Fruit fly (Drosophila melanogaster) whole organism, embryonic: ENCODE results near the gene Gdi.

Source experiments
- Abd-B ChIP-seq: fragments of 200-800 bp; sonication (Bioruptor generic); optimal IDR thresholded peaks from 2 replicates; lab custom pipeline; 2018; ENCODE audit warnings: missing biosample characterization, mild to moderate bottlenecking, missing genetic modification characterization, moderate library complexity
- B-H2 ChIP-seq: fragments of 200-800 bp; sonication (Bioruptor generic); optimal IDR thresholded peaks from 2 replicates; lab custom pipeline; 2018; ENCODE audit warnings: missing biosample characterization, mild to moderate bottlenecking, missing genetic modification characterization
- CG1024 ChIP-seq: fragments of 200-800 bp; sonication (Bioruptor generic); IDR thresholded peaks from 2 replicates; pipeline ENCODE4 v1.3.6; 2022; ENCODE audit warnings: missing biosample characterization, missing genetic modification characterization
- CG11695 ChIP-seq: fragments of 200-800 bp; sonication (Bioruptor generic); IDR thresholded peaks from 3 replicates; pipeline ENCODE4 v1.3.6; 2022; ENCODE audit warnings: missing biosample characterization, missing genetic modification characterization
- CG12659 ChIP-seq: fragments of 200-800 bp; sonication (Bioruptor generic); optimal IDR thresholded peaks from 3 replicates; lab custom pipeline; 2017; ENCODE audit warnings: mild to moderate bottlenecking, missing biosample characterization, missing genetic modification reagents, missing genetic modification characterization
- CG13123 ChIP-seq: fragments of 200-800 bp; sonication (Bioruptor generic); optimal IDR thresholded peaks from 2 replicates; lab custom pipeline; 2016; ENCODE audit warnings: missing biosample characterization, missing genetic modification characterization
- CG13894 ChIP-seq: fragments of 200-800 bp; sonication (Bioruptor generic); optimal IDR thresholded peaks from 3 replicates; lab custom pipeline; 2018; ENCODE audit warnings: missing biosample characterization, mild to moderate bottlenecking, missing genetic modification characterization, moderate library complexity
- CG14014 ChIP-seq: fragments of 200-800 bp; sonication (Bioruptor generic); IDR thresholded peaks from 2 replicates; pipeline ENCODE4 v1.3.6; 2022; ENCODE audit warnings: missing biosample characterization, missing genetic modification characterization
- CG14441 ChIP-seq: fragments of 200-800 bp; sonication (Bioruptor generic); IDR thresholded peaks from 2 replicates; pipeline ENCODE4 v1.3.6; 2022; ENCODE audit warnings: missing biosample characterization, missing genetic modification characterization
- CG18764 ChIP-seq: fragments of 200-800 bp; sonication (Bioruptor generic); optimal IDR thresholded peaks from 3 replicates; lab custom pipeline; 2016; ENCODE audit warnings: missing biosample characterization, missing genetic modification characterization
- CG2129 ChIP-seq: fragments of 200-800 bp; sonication (Bioruptor generic); IDR thresholded peaks from 2 replicates; pipeline ENCODE4 v1.3.6; 2022; ENCODE audit warnings: missing biosample characterization, missing genetic modification characterization; ENCODE audit not compliant: partially characterized antibody
- CG31388 ChIP-seq: fragments of 200-800 bp; sonication (Bioruptor generic); optimal IDR thresholded peaks from 2 replicates; lab custom pipeline; 2016; ENCODE audit warnings: missing biosample characterization, missing genetic modification characterization
- CG34422 ChIP-seq: fragments of 200-800 bp; sonication (Bioruptor generic); IDR thresholded peaks from 3 replicates; pipeline ENCODE4 v1.3.6; 2022; ENCODE audit warnings: missing biosample characterization, missing genetic modification characterization
- CG4707 ChIP-seq: fragments of 200-800 bp; sonication (Bioruptor generic); optimal IDR thresholded peaks from 2 replicates; lab custom pipeline; 2018; ENCODE audit warnings: missing biosample characterization, mild to moderate bottlenecking, missing genetic modification characterization, moderate library complexity
- CG6689 ChIP-seq: fragments of 200-800 bp; sonication (Bioruptor generic); IDR thresholded peaks from 2 replicates; pipeline ENCODE4 v1.3.6; 2022; ENCODE audit warnings: missing biosample characterization, missing genetic modification characterization
- CG7271 ChIP-seq: fragments of 200-800 bp; sonication (Bioruptor generic); optimal IDR thresholded peaks from 2 replicates; lab custom pipeline; 2018; ENCODE audit warnings: missing biosample characterization, mild to moderate bottlenecking, missing genetic modification characterization, moderate library complexity
- CG8089 ChIP-seq: fragments of 200-800 bp; sonication (Bioruptor generic); optimal IDR thresholded peaks from 3 replicates; lab custom pipeline; 2016; ENCODE audit warnings: missing biosample characterization, missing genetic modification characterization
- CG8388 ChIP-seq: fragments of 200-800 bp; sonication (Bioruptor generic); optimal IDR thresholded peaks from 2 replicates; lab custom pipeline; 2019; ENCODE audit warnings: missing biosample characterization, mild to moderate bottlenecking, missing genetic modification characterization, moderate library complexity
- CG9932 ChIP-seq: fragments of 200-800 bp; sonication (Bioruptor generic); IDR thresholded peaks from 2 replicates; pipeline ENCODE4 v1.3.6; 2022; ENCODE audit warnings: missing biosample characterization, missing genetic modification characterization
- CoRest ChIP-seq: fragments of 200-800 bp; sonication (Bioruptor generic); optimal IDR thresholded peaks from 3 replicates; lab custom pipeline; 2018; ENCODE audit warnings: missing biosample characterization, mild to moderate bottlenecking, missing genetic modification characterization, moderate library complexity
- D ChIP-seq, 2 experiments: fragments of 200-800 bp in 1 of 2; fragments of >200 bp in 1 of 2; sonication (Bioruptor generic) in 1 of 2; optimal IDR thresholded peaks; 2 replicates in 1 of 2; 3 replicates in 1 of 2; lab custom pipeline; 2017; ENCODE audit warnings: mild to moderate bottlenecking in 1 of 2, missing biosample characterization in 1 of 2, missing genetic modification characterization in 1 of 2, missing genetic modification reagents in 1 of 2
- D19A ChIP-seq: fragments of 200-800 bp; optimal IDR thresholded peaks from 3 replicates; lab custom pipeline; 2019; ENCODE audit warnings: missing biosample characterization, mild to moderate bottlenecking, missing genetic modification characterization, moderate library complexity
- Dip3 ChIP-seq: fragments of 200-800 bp; sonication (Bioruptor generic); optimal IDR thresholded peaks from 3 replicates; lab custom pipeline; 2016; ENCODE audit warnings: missing biosample characterization, missing genetic modification characterization
- Fer1 ChIP-seq: fragments of 200-800 bp; sonication (Bioruptor generic); optimal IDR thresholded peaks from 2 replicates; lab custom pipeline; 2017; ENCODE audit warnings: missing biosample characterization, mild to moderate bottlenecking, missing genetic modification characterization
- Gsc ChIP-seq: fragments of 200-800 bp; sonication (Bioruptor generic); IDR thresholded peaks from 2 replicates; pipeline ENCODE4 v1.3.6; 2022; ENCODE audit warnings: missing biosample characterization, missing genetic modification characterization
- H2.0 ChIP-seq: fragments of 200-800 bp; sonication (Bioruptor generic); IDR thresholded peaks from 2 replicates; pipeline ENCODE4 v1.3.6; 2022; ENCODE audit warnings: missing biosample characterization, missing genetic modification characterization
- HmgD ChIP-seq: fragments of 200-800 bp; sonication (Bioruptor generic); optimal IDR thresholded peaks from 3 replicates; lab custom pipeline; 2016; ENCODE audit warnings: missing biosample characterization, missing genetic modification characterization
- Sox102F ChIP-seq: fragments of 200-800 bp; sonication (Bioruptor generic); optimal IDR thresholded peaks from 2 replicates; lab custom pipeline; 2018; ENCODE audit warnings: missing biosample characterization, mild to moderate bottlenecking, missing genetic modification characterization, moderate library complexity
- Xbp1 ChIP-seq: fragments of 200-800 bp; sonication (Bioruptor generic); optimal IDR thresholded peaks from 3 replicates; lab custom pipeline; 2016; ENCODE audit warnings: missing biosample characterization, mild to moderate bottlenecking, missing genetic modification characterization
- YL-1 ChIP-seq: fragments of 200-800 bp; sonication (Bioruptor generic); optimal IDR thresholded peaks from 3 replicates; lab custom pipeline; 2017; ENCODE audit warnings: missing biosample characterization, mild to moderate bottlenecking, missing genetic modification characterization
- abd-A ChIP-seq: fragments of 200-800 bp; sonication (Bioruptor generic); optimal IDR thresholded peaks from 3 replicates; lab custom pipeline; 2019; ENCODE audit warnings: missing biosample characterization, mild to moderate bottlenecking, missing genetic modification characterization, moderate library complexity
- ac ChIP-seq: fragments of 200-800 bp; sonication (Bioruptor generic); optimal IDR thresholded peaks from 3 replicates; lab custom pipeline; 2017; ENCODE audit warnings: missing biosample characterization, mild to moderate bottlenecking, missing genetic modification characterization
- amos ChIP-seq: fragments of 200-800 bp; sonication (Bioruptor generic); IDR thresholded peaks from 2 replicates; pipeline ENCODE4 v1.3.6; 2022; ENCODE audit warnings: missing biosample characterization, missing genetic modification characterization; ENCODE audit not compliant: partially characterized antibody
- bbx ChIP-seq: fragments of 200-800 bp; sonication (Bioruptor generic); IDR thresholded peaks from 2 replicates; pipeline ENCODE4 v1.3.6; 2022; ENCODE audit warnings: missing biosample characterization, missing genetic modification characterization; ENCODE audit not compliant: partially characterized antibody
- br ChIP-seq: fragments of >200 bp; optimal IDR thresholded peaks from 2 replicates; lab custom pipeline; 2017
- ci ChIP-seq: fragments of 200-800 bp; sonication (Bioruptor generic); IDR thresholded peaks from 3 replicates; pipeline ENCODE4 v1.3.6; 2022; ENCODE audit warnings: missing biosample characterization, missing genetic modification characterization
- cwo ChIP-seq: fragments of 200-800 bp; sonication (Bioruptor generic); optimal IDR thresholded peaks from 3 replicates; lab custom pipeline; 2017; ENCODE audit warnings: missing biosample characterization, missing genetic modification characterization, mild to moderate bottlenecking, moderate library complexity, missing genetic modification reagents
- gsb ChIP-seq: fragments of 200-800 bp; sonication (Bioruptor generic); IDR thresholded peaks from 2 replicates; pipeline ENCODE4 v1.3.6; 2022; ENCODE audit warnings: missing biosample characterization, missing genetic modification characterization
- jigr1 ChIP-seq: fragments of 200-800 bp; sonication (Bioruptor generic); IDR thresholded peaks from 3 replicates; pipeline ENCODE4 v1.3.6; 2022; ENCODE audit warnings: missing biosample characterization, missing genetic modification characterization
- nerfin-2 ChIP-seq: fragments of 200-800 bp; sonication (Bioruptor generic); IDR thresholded peaks from 2 replicates; pipeline ENCODE4 v1.3.6; 2022; ENCODE audit warnings: missing biosample characterization, missing genetic modification characterization; ENCODE audit not compliant: partially characterized antibody
- psq ChIP-seq: fragments of 200-800 bp; sonication (Bioruptor generic); optimal IDR thresholded peaks from 2 replicates; lab custom pipeline; 2017; ENCODE audit warnings: missing biosample characterization, missing genetic modification characterization
- repo ChIP-seq: fragments of 200-800 bp; sonication (Bioruptor generic); optimal IDR thresholded peaks from 2 replicates; lab custom pipeline; 2016; ENCODE audit warnings: missing biosample characterization, missing genetic modification characterization
- run ChIP-seq: fragments of 200-800 bp; sonication (Bioruptor generic); optimal IDR thresholded peaks from 3 replicates; lab custom pipeline; 2018; ENCODE audit warnings: missing biosample characterization, mild to moderate bottlenecking, missing genetic modification characterization
- sqz ChIP-seq: fragments of 200-800 bp; sonication (Bioruptor generic); optimal IDR thresholded peaks from 3 replicates; lab custom pipeline; 2018; ENCODE audit warnings: missing biosample characterization, mild to moderate bottlenecking, missing genetic modification characterization
- tgo ChIP-seq: fragments of 200-800 bp; sonication (Bioruptor generic); IDR thresholded peaks from 3 replicates; pipeline ENCODE4 v1.3.6; 2022; ENCODE audit warnings: missing biosample characterization, missing genetic modification characterization
- vnd ChIP-seq: fragments of 200-800 bp; sonication (Bioruptor generic); IDR thresholded peaks from 3 replicates; pipeline ENCODE4 v1.3.6; 2022; ENCODE audit warnings: missing biosample characterization, missing genetic modification characterization; ENCODE audit not compliant: partially characterized antibody
- wdn ChIP-seq: fragments of 200-800 bp; sonication (Bioruptor generic); IDR thresholded peaks from 2 replicates; pipeline ENCODE4 v1.3.6; 2022; ENCODE audit warnings: missing biosample characterization, missing genetic modification characterization
- z ChIP-seq: fragments of 200-800 bp; sonication (Bioruptor generic); IDR thresholded peaks from 3 replicates; pipeline ENCODE4 v1.3.6; 2022; ENCODE audit warnings: missing biosample characterization, missing genetic modification characterization

Gdi gene

DNA sequence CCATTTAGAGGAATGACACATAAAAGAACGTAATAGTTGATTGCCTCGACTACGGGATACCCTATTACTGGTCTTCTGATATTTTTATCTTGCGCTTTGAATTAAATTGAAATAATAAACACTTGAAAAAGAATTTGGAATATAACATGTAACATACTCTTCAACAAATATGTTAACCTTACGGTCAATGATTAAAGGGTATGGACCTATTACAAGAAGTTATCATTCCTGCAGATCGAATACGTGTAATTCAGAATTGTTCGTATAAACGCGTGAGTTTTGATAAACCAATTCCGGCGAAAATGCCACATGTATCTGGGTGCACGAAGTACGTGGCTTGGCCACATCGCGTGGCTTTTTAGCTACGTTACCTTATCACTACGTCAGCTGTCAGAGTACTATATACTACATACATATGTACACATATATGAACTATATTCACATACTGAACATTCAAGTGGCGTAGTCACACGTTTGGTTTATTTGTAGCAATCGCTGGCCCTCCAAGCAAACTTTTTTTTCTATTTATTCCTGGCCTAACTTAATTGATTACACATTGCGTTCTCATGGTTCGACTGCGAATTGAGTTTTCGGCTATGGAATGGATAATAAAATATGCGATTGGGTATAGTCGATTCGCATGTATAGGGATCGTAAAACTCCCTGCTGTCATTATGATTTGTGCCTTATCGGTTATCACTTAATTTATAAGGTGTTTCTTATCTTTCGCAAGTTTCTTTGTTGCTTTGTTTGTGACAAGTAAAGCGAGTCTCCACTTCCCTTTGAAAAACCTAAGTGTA lies 3.7 kb upstream of the Gdi start (continued):
- peak; percentile 51 for TF ChIP-seq Xbp1 (GFP tag; lab: Kevin White, UChicago)
- TF ChIP-seq CG1024 (GFP tag; lab: Robert Waterston, UW): peak; percentile 32; the same call in 1 of the 2 replicates
- no peak for TF ChIP-seq psq (GFP tag; lab: Kevin White, UChicago)
- TF ChIP-seq CoRest (tag; lab: Kevin White, UChicago): peak; percentile 52
- peak; percentile 62; the same call in 1 of the 3 replicates for TF ChIP-seq CG34422 (GFP tag; lab: Robert Waterston, UW)
- peak; percentile 54 for TF ChIP-seq Abd-B
- TF ChIP-seq Dip3: peak; percentile 72
- TF ChIP-seq vnd (GFP tag; lab: Robert Waterston, UW): peak; percentile 45; the same call in 1 of the 3 replicates
- peak; percentile 75 for TF ChIP-seq tgo (GFP tag; lab: Robert Waterston, UW)
- no peak for TF ChIP-seq amos (GFP tag; lab: Robert Waterston, UW)
- TF ChIP-seq ac (GFP tag; lab: Kevin White, UChicago): no peak
- TF ChIP-seq CG18764 (GFP tag; lab: Kevin White, UChicago): peak; percentile 27
- TF ChIP-seq nerfin-2: no peak
- TF ChIP-seq D (optimal IDR thresholded peaks at IDR 0.05; lab: Kevin White, UChicago): no peak
- TF ChIP-seq D (GFP tag; optimal IDR thresholded peaks at IDR 0.05; lab: Kevin White, UChicago): peak; percentile 51
- no peak for TF ChIP-seq CG7271 (tag; lab: Kevin White, UChicago)
- peak; percentile 33; the same call in 1 of the 2 replicates for TF ChIP-seq CG9932 (GFP tag; lab: Robert Waterston, UW)
- no peak for TF ChIP-seq CG13123 (GFP tag; lab: Kevin White, UChicago)
- TF ChIP-seq bbx (GFP tag; lab: Robert Waterston, UW): no peak
- no peak for TF ChIP-seq CG4707 (GFP tag; lab: Kevin White, UChicago)
- TF ChIP-seq CG8089 (GFP tag; lab: Kevin White, UChicago): no peak
- TF ChIP-seq sqz (GFP tag; lab: Kevin White, UChicago): peak; percentile 32
- peak; percentile 12 for TF ChIP-seq CG31388 (GFP tag; lab: Kevin White, UChicago)
- no peak for TF ChIP-seq YL-1 (GFP tag; lab: Kevin White, UChicago)
- peak; percentile 71; the same call in 2 of the 3 replicates for TF ChIP-seq CG11695 (GFP tag; lab: Robert Waterston, UW)
- TF ChIP-seq cwo (GFP tag; lab: Kevin White, UChicago): peak; percentile 88
- no peak for TF ChIP-seq CG2129 (GFP tag; lab: Robert Waterston, UW)
- TF ChIP-seq gsb (GFP tag; lab: Robert Waterston, UW): peak; percentile 23; the same call in 1 of the 2 replicates
- TF ChIP-seq jigr1 (GFP tag; lab: Robert Waterston, UW): no peak
- peak; percentile 80 for TF ChIP-seq D19A
- peak; percentile 57; the same call in 2 of the 3 replicates for TF ChIP-seq ci (GFP tag; lab: Robert Waterston, UW)
- TF ChIP-seq H2.0: peak; percentile 68
- no peak for TF ChIP-seq Gsc
- TF ChIP-seq CG14014 (GFP tag; lab: Robert Waterston, UW): peak; percentile 52; the same call in 1 of the 2 replicates
- TF ChIP-seq CG12659 (GFP tag; lab: Kevin White, UChicago): peak; percentile 28
- TF ChIP-seq br (lab: Kevin White, UChicago): no peak
- no peak for TF ChIP-seq z (GFP tag; lab: Robert Waterston, UW)
- TF ChIP-seq run (tag; lab: Kevin White, UChicago): peak; percentile 37
- TF ChIP-seq repo (GFP tag; lab: Kevin White, UChicago): peak; percentile 44
- TF ChIP-seq CG14441 (GFP tag; lab: Robert Waterston, UW): peak; percentile 80
- peak; percentile 35 for TF ChIP-seq B-H2 (GFP tag; lab: Kevin White, UChicago)
- no peak for TF ChIP-seq HmgD (GFP tag; lab: Kevin White, UChicago)
- TF ChIP-seq Fer1 (GFP tag; lab: Kevin White, UChicago): peak; percentile 42
- TF ChIP-seq CG8388 (GFP tag; lab: Kevin White, UChicago): peak; percentile 29
- no peak for TF ChIP-seq CG13894 (tag; lab: Kevin White, UChicago)
- peak; percentile 70 for TF ChIP-seq CG6689 (GFP tag; lab: Robert Waterston, UW)
- TF ChIP-seq abd-A (tag; lab: Kevin White, UChicago): no peak
- TF ChIP-seq Sox102F: peak; percentile 72
- no peak for TF ChIP-seq wdn
